Worm (Caenorhabditis elegans): Measurements from ENCODE around the gene faah-6.

The faah-6 gene

DNA sequence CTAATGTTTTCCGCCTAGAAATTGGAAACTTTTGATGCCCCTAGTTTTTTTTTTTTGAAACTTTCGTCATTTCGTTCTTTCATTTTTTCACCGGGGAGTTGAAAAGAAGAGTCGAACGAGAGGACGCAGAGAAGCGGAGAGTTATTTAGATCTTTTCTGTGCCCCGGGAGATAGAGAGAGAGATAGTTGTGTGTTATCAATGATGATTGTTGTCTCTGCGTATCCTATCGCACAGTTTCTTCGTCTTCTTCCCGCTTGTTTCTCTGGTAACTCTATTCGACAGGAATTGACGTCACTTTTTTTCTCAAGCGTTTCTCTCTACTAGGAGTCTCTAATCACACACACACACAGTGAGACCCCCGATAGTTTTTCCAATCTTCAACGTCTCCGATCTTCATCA, 39.1 kb downstream of the faah-6 start:
- TF ChIP-seq unc-39 (tag; optimal IDR thresholded peaks at IDR 0.05) (no peak), ceh-9 (tag; optimal IDR thresholded peaks at IDR 0.05) (no peak), ztf-11 (tag; optimal IDR thresholded peaks at IDR 0.05) (no peak), elt-3 (tag; optimal IDR thresholded peaks at IDR 0.05) (peak in 2 of 3 experiments; percentile 19 to 78), jun-1 (tag; optimal IDR thresholded peaks at IDR 0.05) (peak; percentile 92), ama-1 (optimal IDR thresholded peaks at IDR 0.05) (peak; percentile 3), pha-4 (tag; optimal IDR thresholded peaks at IDR 0.05) (peak; percentile 78), nhr-12 (tag; optimal IDR thresholded peaks at IDR 0.05) (no peak), nhr-76 (tag; optimal IDR thresholded peaks at IDR 0.05) (no peak), elt-2 (tag; optimal IDR thresholded peaks at IDR 0.05) (peak; percentile 96), lsy-12 (tag; optimal IDR thresholded peaks at IDR 0.05) (peak; percentile 16), nfya-1 (tag; optimal IDR thresholded peaks at IDR 0.05; ENCODE audit: insufficient read depth) (peak; percentile 35), nhr-11 (tag; optimal IDR thresholded peaks at IDR 0.05) (no peak), nhr-43 (tag; optimal IDR thresholded peaks at IDR 0.05; ENCODE audit: poor library complexity, severe bottlenecking) (peak; percentile 32), ceh-28 (tag; optimal IDR thresholded peaks at IDR 0.05) (no peak), R02D3.7 (tag; optimal IDR thresholded peaks at IDR 0.05) (peak; percentile 47), nhr-23 (tag; optimal IDR thresholded peaks at IDR 0.05) (peak; percentile 67), fkh-10 (GFP tag; optimal IDR thresholded peaks at IDR 0.05) (no peak), egl-27 (tag; optimal IDR thresholded peaks at IDR 0.05) (peak; percentile 41), pqm-1 (tag; optimal IDR thresholded peaks at IDR 0.05) (peak; percentile 90), lin-15B (tag; optimal IDR thresholded peaks at IDR 0.05) (peak; percentile 8), unc-62 (GFP tag; optimal IDR thresholded peaks at IDR 0.05) (peak; percentile 5), skn-1 (tag; optimal IDR thresholded peaks at IDR 0.05) (peak; percentile 75), tbx-2 (tag; optimal IDR thresholded peaks at IDR 0.05) (no peak), sea-2 (GFP tag; optimal IDR thresholded peaks at IDR 0.05) (no peak), nhr-77 (tag; optimal IDR thresholded peaks at IDR 0.05) (no peak), nhr-237 (tag; optimal IDR thresholded peaks at IDR 0.05) (no peak), ztf-4 (tag; optimal IDR thresholded peaks at IDR 0.05) (no peak)

DNA sequence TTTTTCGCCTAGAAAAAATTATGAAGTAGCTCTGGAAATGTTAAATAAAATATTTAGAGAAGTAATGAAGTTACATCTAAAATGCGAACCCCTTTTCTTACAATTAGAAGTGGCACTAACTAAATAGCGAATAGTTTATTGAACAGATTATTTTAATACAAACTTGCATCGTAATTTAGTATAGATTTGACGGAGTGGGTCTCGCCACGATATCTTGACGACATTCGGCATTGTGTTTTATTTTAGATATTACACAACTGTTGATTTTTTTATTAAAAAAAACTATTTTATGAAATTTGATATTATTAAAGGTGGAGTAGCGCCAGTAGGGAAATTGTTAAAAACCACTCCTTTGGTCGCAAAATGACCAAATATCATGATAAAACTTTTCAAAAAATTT, 39.6 kb downstream of the faah-6 start:
- TF ChIP-seq snpc-4 (tag; optimal IDR thresholded peaks at IDR 0.05) = no peak
- no peak for TF ChIP-seq lin-39 (tag; optimal IDR thresholded peaks at IDR 0.05)
- no peak for TF ChIP-seq ztf-4 (tag; optimal IDR thresholded peaks at IDR 0.05)
- TF ChIP-seq elt-2 (tag; optimal IDR thresholded peaks at IDR 0.05) = no peak
- no peak for TF ChIP-seq aly-2 (tag; optimal IDR thresholded peaks at IDR 0.05)
- no peak for TF ChIP-seq ceh-82 (tag; optimal IDR thresholded peaks at IDR 0.05)
- TF ChIP-seq nhr-43 (tag; optimal IDR thresholded peaks at IDR 0.05; ENCODE audit: poor library complexity, severe bottlenecking) = no peak
- no peak for TF ChIP-seq nhr-76 (tag; optimal IDR thresholded peaks at IDR 0.05)
- no peak for TF ChIP-seq pha-4 (tag; optimal IDR thresholded peaks at IDR 0.05)
- no peak for TF ChIP-seq ztf-11 (tag; optimal IDR thresholded peaks at IDR 0.05)

DNA sequence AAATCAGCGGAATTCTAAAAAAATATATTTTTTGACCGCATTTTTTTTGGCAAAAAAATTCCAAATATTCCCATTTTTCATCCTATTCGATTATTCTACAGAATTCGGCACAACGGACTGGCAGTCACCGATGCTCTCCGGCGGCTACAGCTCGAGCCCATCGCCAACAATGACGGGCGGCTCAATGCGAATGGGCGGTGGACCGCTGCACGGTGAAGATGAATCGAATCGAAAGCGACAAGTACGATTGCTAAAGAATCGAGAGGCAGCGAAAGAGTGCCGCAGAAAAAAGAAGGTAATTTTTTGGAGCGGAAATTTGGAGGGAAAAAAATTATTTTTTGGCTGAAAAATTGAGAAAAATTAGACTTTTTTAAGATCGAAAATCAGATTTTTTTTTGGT, 42.1 kb downstream of the faah-6 start:
- TF ChIP-seq hmg-11 (tag; optimal IDR thresholded peaks at IDR 0.05) = peak; percentile 6
- TF ChIP-seq ama-1 (optimal IDR thresholded peaks at IDR 0.05) = no peak

DNA sequence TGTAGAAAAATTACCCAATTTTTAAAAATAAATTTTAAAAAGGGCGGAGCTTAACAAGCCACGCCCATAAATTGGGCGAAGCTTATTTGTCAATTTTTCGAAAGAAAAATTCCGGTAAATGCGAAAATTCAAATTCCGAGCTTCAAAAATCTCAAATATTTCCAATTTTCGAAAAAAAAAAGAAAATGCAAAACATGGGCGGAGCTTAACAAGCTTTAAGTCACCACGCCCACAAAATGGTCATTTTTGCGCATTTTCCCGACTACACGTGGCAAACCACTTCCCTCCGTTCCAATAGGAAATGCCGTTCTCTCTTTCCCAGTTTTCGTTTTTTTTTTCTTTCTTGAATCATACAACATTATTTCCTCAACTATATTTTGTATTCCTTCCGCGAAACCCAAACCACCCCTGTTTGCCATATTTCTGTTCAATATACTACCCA, 44.3 kb downstream of the faah-6 start:
- TF ChIP-seq aly-2 (tag; optimal IDR thresholded peaks at IDR 0.05) (peak; percentile 63), fos-1 (tag; optimal IDR thresholded peaks at IDR 0.05) (no peak), ama-1 (optimal IDR thresholded peaks at IDR 0.05) (peak; percentile 45), elt-2 (tag; optimal IDR thresholded peaks at IDR 0.05) (peak; percentile 32), nhr-77 (tag; optimal IDR thresholded peaks at IDR 0.05) (peak; percentile 51), daf-12 (tag; optimal IDR thresholded peaks at IDR 0.05) (no peak), ceh-82 (tag; optimal IDR thresholded peaks at IDR 0.05) (no peak), egl-27 (tag; optimal IDR thresholded peaks at IDR 0.05) (no peak), nhr-43 (tag; optimal IDR thresholded peaks at IDR 0.05; ENCODE audit: poor library complexity, severe bottlenecking) (peak; percentile 12)

DNA sequence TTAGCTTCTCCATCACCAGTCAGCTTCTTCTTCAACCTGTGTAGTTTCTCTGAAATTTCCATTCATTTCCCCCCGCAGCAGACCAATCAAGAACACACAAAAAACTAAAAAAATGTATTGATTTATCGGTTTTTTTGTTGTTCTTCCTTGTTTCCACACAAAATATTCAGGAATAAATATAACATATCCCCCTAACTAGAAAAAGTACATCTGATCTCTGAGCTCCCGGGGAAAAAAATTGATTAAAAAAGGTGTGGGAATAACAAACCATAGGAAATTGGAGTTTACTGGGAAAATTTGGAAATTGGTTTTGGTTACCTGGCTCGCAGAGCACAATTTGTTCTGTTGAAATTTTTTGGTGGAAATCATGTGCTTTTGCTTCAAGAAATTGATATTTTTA, 44.7 kb downstream of the faah-6 start, which contains the start of gene Y41C4A.22:
Gene Y41C4A.22, plus strand, starts transcription at position 301 of the 400 bp plus-strand sequence.
- TF ChIP-seq sea-2 (GFP tag; optimal IDR thresholded peaks at IDR 0.05) = no peak
